Worm (Caenorhabditis elegans) whole organism, early embryonic: Measurements from ENCODE around the gene tasp-1.

Experiments
- F13C5.2 ChIP-seq: sonication (generic microtip); optimal IDR thresholded peaks from 2 replicates; lab custom pipeline; 2017; ENCODE audit warnings: mild to moderate bottlenecking, missing genetic modification characterization, inconsistent platforms, missing compliant biosample characterization
- aly-1 ChIP-seq: sonication (generic microtip); optimal IDR thresholded peaks from 2 replicates; lab custom pipeline; 2016; ENCODE audit warnings: missing genetic modification characterization, missing compliant biosample characterization
- ama-1 ChIP-seq: fragments of 150-350 bp; optimal IDR thresholded peaks from 2 replicates; lab custom pipeline; 2014
- ceh-13 ChIP-seq: fragments of 200-800 bp; sonication (Bioruptor generic); optimal IDR thresholded peaks from 2 replicates; lab custom pipeline; 2018; ENCODE audit warnings: mild to moderate bottlenecking, missing genetic modification characterization, missing compliant biosample characterization
- hmg-4 ChIP-seq: fragments of 200-800 bp; sonication (Bioruptor generic); optimal IDR thresholded peaks from 2 replicates; lab custom pipeline; 2018; ENCODE audit warnings: mild to moderate bottlenecking, missing genetic modification characterization, missing compliant biosample characterization
- pes-1 ChIP-seq: fragments of 200-800 bp; sonication (Bioruptor generic); IDR thresholded peaks from 2 replicates; pipeline ENCODE4 v1.3.6; 2022; ENCODE audit warnings: missing genetic modification reagents, missing genetic modification characterization, missing compliant biosample characterization
- scrt-1 ChIP-seq: fragments of 200-800 bp; sonication (Bioruptor generic); IDR thresholded peaks from 2 replicates; pipeline ENCODE4 v1.3.6; 2022; ENCODE audit warnings: missing genetic modification characterization, missing compliant biosample characterization
- sea-1 ChIP-seq: fragments of 200-800 bp; sonication (Bioruptor generic); conservative IDR thresholded peaks from 2 replicates; pipeline ENCODE4 v1.3.6; 2022; ENCODE audit warnings: missing genetic modification characterization, missing compliant biosample characterization
- tbx-11 ChIP-seq: fragments of 200-800 bp; sonication (Bioruptor generic); IDR thresholded peaks from 2 replicates; pipeline ENCODE4 v1.3.6; 2022; ENCODE audit warnings: missing genetic modification characterization, missing compliant biosample characterization

Gene tasp-1

ce11 chrIII:10810837-10811814, 52.0 kb downstream of the tasp-1 start:
- TF ChIP-seq tbx-11 (GFP tag; lab: Robert Waterston, UW) = peak; percentile 38; the same call in 1 of the 2 replicates
- no peak for TF ChIP-seq aly-1 (tag; lab: Kevin White, UChicago)
- TF ChIP-seq F13C5.2 = no peak
- peak; percentile 27; the same call in 1 of the 2 replicates for TF ChIP-seq sea-1 (GFP tag; lab: Robert Waterston, UW)
- no peak for TF ChIP-seq ceh-13 (GFP tag; lab: Kevin White, UChicago)
- no peak for TF ChIP-seq ama-1
- no peak for TF ChIP-seq hmg-4 (GFP tag; lab: Kevin White, UChicago)
- peak; percentile 57 for TF ChIP-seq pes-1 (GFP tag; lab: Robert Waterston, UW)
- TF ChIP-seq scrt-1 (GFP tag; lab: Robert Waterston, UW) = 0 out of 2 replicates have a peak, but pooled peaks have one; percentile 48
